Worm (Caenorhabditis elegans): ENCODE results near the gene srj-32.

The srj-32 gene

DNA sequence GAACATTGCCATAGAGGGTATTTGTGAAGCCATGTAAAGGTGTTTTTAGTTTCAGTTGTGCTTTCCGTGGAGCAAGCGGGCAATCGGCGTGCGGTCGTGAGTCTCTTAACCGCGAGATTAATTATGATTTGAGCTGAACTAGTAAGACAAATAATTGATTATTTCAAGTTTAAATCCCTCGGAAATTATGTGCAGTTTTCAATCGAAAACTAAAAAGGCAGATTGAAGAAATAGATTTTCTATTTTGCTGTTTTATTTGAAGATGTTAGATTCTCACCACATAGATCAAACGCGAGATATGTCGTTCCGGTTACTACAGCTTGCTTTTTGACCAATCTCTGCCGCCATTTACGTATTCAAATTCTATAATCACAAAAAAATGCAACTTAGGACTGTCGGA, 15.1 kb downstream of the srj-32 start, which contains the start of gene C13A2.3:
TSS of gene C13A2.3 (plus strand) at position 301 of the 400 bp plus-strand sequence.
- TF ChIP-seq unc-3 (GFP tag; conservative IDR thresholded peaks at IDR 0.05) (no peak), unc-3 (tag; optimal IDR thresholded peaks at IDR 0.05) (no peak), ref-2 (tag; optimal IDR thresholded peaks at IDR 0.05) (no peak), gmeb-2 (tag; optimal IDR thresholded peaks at IDR 0.05) (no peak), ceh-24 (tag; optimal IDR thresholded peaks at IDR 0.05) (no peak)

DNA sequence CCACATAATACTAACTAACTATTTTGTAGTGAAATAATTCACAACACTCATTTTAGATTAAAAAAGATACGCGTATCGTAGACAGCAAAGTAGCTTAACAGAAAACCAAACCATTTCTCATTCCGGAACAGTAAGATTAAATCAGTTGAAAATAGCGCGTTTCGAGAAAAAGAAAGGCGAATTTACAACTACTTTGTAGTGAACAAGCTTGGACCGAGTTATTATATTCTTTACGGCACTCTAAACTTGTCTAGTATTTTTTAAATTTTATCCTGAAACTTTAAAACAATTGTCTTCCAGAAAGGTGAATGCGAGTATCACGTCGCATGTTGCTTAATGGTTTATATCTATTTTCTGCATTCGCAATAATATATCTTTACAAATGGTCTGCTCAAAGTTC, 18.1 kb downstream of the srj-32 start, which contains the start of gene C13A2.4:
TSS of gene C13A2.4 (plus strand) at position 301 of the 400 bp plus-strand sequence.
- TF ChIP-seq pros-1 (tag; optimal IDR thresholded peaks at IDR 0.05) (no peak), nhr-232 (tag; optimal IDR thresholded peaks at IDR 0.05) (no peak), K09A11.1 (tag; optimal IDR thresholded peaks at IDR 0.05; ENCODE audit: insufficient read depth) (no peak), ama-1 (optimal IDR thresholded peaks at IDR 0.05) (no peak), rnt-1 (tag; optimal IDR thresholded peaks at IDR 0.05) (no peak), ahr-1 (tag; optimal IDR thresholded peaks at IDR 0.05) (no peak), pag-3 (tag; optimal IDR thresholded peaks at IDR 0.05; ENCODE audit: borderline replicate concordance) (no peak), ceh-24 (tag; optimal IDR thresholded peaks at IDR 0.05) (no peak), fkh-6 (tag; optimal IDR thresholded peaks at IDR 0.05) (no peak), sdc-2 (tag; optimal IDR thresholded peaks at IDR 0.05) (no peak), lin-11 (tag; optimal IDR thresholded peaks at IDR 0.05) (no peak), lim-6 (tag; optimal IDR thresholded peaks at IDR 0.05) (no peak), pha-2 (tag; optimal IDR thresholded peaks at IDR 0.05) (no peak), npax-4 (tag; optimal IDR thresholded peaks at IDR 0.05) (no peak), ceh-45 (GFP tag; IDR thresholded peaks at IDR 0.05) (no peak)

DNA sequence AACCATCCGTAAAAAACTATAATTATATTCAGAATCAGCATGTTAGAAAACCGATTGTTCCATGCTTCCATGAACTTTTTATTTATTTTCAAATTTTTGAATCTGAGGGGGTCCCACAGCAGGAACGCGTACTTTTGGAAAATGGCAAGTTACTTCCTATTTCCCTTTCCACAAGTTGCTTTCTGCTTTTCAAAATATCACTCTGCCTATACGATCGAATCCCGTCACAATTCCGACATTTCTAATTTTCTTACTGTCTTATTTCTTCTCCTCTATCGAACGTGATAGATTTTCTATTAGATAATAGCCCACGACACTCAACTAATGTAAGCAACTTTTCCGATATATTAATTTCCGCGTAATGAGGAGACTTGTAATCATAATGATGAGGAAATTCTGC, 21.7 kb downstream of the srj-32 start, which contains the start of gene C13A2.5:
TSS of gene C13A2.5 (plus strand) at position 301 of the 400 bp plus-strand sequence.
- no peak for TF ChIP-seq syd-9 (tag; optimal IDR thresholded peaks at IDR 0.05)
- no peak for TF ChIP-seq ceh-18 (tag; optimal IDR thresholded peaks at IDR 0.05)
- no peak for TF ChIP-seq ttx-3 (tag; optimal IDR thresholded peaks at IDR 0.05)
- TF ChIP-seq gmeb-2 (tag; optimal IDR thresholded peaks at IDR 0.05), result no peak
- TF ChIP-seq sox-4 (tag; optimal IDR thresholded peaks at IDR 0.05), result no peak
- no peak for TF ChIP-seq sox-2 (GFP tag; IDR thresholded peaks at IDR 0.05)
- no peak for TF ChIP-seq pros-1 (tag; optimal IDR thresholded peaks at IDR 0.05)
- no peak for TF ChIP-seq unc-42 (tag; optimal IDR thresholded peaks at IDR 0.05)
- no peak for TF ChIP-seq ahr-1 (tag; optimal IDR thresholded peaks at IDR 0.05)
- no peak for TF ChIP-seq lim-6 (tag; optimal IDR thresholded peaks at IDR 0.05)
- TF ChIP-seq pax-1 (tag; optimal IDR thresholded peaks at IDR 0.05), result no peak
- no peak for TF ChIP-seq ztf-16 (tag; optimal IDR thresholded peaks at IDR 0.05)
- TF ChIP-seq ceh-9 (tag; optimal IDR thresholded peaks at IDR 0.05), result no peak
- TF ChIP-seq odd-2 (tag; optimal IDR thresholded peaks at IDR 0.05), result no peak
- TF ChIP-seq pha-2 (tag; optimal IDR thresholded peaks at IDR 0.05), result no peak
- no peak for TF ChIP-seq fkh-6 (tag; optimal IDR thresholded peaks at IDR 0.05)
- no peak for TF ChIP-seq ceh-2 (tag; optimal IDR thresholded peaks at IDR 0.05)

DNA sequence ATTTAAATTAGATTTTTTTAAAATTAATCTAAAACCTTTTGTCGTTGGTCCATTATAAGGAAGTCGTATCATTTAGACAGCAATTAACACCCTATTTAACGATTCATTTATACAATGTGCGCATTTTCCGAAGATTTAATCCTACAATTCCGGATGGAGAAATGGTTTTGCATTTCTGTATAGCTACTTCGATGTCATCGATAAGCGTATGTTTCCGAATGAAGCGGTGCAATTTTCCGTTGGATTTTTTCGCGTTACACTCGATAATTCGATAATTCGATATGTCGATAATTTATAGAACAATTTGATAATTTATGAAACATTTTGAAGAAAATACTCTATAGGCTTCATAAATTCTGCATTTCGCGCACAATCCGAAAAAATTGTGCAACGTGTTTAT, 22.2 kb downstream of the srj-32 start, which contains the start of gene C13A2.10:
TSS of gene C13A2.10 (minus strand) at position 101 of the 400 bp plus-strand sequence.
- TF ChIP-seq ceh-45 (GFP tag; IDR thresholded peaks at IDR 0.05) (no peak), elt-4 (tag; optimal IDR thresholded peaks at IDR 0.05) (no peak), ttx-3 (tag; optimal IDR thresholded peaks at IDR 0.05) (no peak), nhr-11 (tag; optimal IDR thresholded peaks at IDR 0.05) (no peak), syd-9 (tag; optimal IDR thresholded peaks at IDR 0.05) (no peak), ahr-1 (tag; optimal IDR thresholded peaks at IDR 0.05) (no peak), T23F11.4 (GFP tag; optimal IDR thresholded peaks at IDR 0.05) (no peak), sox-4 (tag; optimal IDR thresholded peaks at IDR 0.05) (no peak), npax-4 (tag; optimal IDR thresholded peaks at IDR 0.05) (no peak), fkh-6 (tag; optimal IDR thresholded peaks at IDR 0.05) (no peak), odd-2 (tag; optimal IDR thresholded peaks at IDR 0.05) (no peak), ceh-22 (tag; optimal IDR thresholded peaks at IDR 0.05) (no peak)

DNA sequence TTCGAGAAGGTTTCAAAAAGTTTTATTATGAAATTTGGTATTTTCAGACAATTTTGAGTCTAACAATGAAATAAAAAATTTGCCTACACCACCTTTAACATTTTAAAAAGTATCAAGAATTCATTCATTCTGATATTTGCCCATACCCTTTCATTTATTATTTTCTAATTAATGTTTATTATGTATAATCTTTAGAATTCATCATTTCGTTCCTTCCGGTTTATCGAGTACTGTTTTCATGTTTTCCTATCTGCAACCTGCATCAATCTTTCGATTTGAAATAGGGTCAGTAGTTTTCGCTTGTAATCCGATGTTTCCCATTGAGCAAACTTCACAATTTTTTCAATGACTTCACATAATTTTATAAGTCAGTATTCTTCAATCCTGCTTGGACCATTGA, 27.8 kb downstream of the srj-32 start, which contains the start of gene C13A2.6:
TSS of gene C13A2.6 (plus strand) at position 301 of the 400 bp plus-strand sequence.
- TF ChIP-seq lim-6 (tag; optimal IDR thresholded peaks at IDR 0.05) (no peak), F13H6.1 (tag; optimal IDR thresholded peaks at IDR 0.05) (no peak), madf-2 (tag; optimal IDR thresholded peaks at IDR 0.05) (no peak), ahr-1 (tag; optimal IDR thresholded peaks at IDR 0.05) (no peak), ceh-30 (tag; optimal IDR thresholded peaks at IDR 0.05) (no peak), dve-1 (tag; optimal IDR thresholded peaks at IDR 0.05) (no peak), unc-3 (GFP tag; conservative IDR thresholded peaks at IDR 0.05) (no peak), unc-3 (tag; optimal IDR thresholded peaks at IDR 0.05) (no peak), ttx-3 (tag; optimal IDR thresholded peaks at IDR 0.05) (no peak), unc-55 (GFP tag; optimal IDR thresholded peaks at IDR 0.05) (no peak), ceh-31 (tag; optimal IDR thresholded peaks at IDR 0.05) (no peak), pax-1 (tag; optimal IDR thresholded peaks at IDR 0.05) (no peak), mec-3 (tag; optimal IDR thresholded peaks at IDR 0.05; ENCODE audit: borderline replicate concordance) (no peak), ceh-24 (tag; optimal IDR thresholded peaks at IDR 0.05) (no peak)
